Fruit fly (Drosophila melanogaster) whole organism, embryonic: ENCODE results near the gene CG18788.
A peak's percentile ranks its signal among the peaks of the same experiment; 100 is the strongest.

Experiments used
- Asciz ChIP-seq: fragments of 200-800 bp; sonication (Bioruptor generic); optimal IDR thresholded peaks from 2 replicates; lab custom pipeline; 2017; ENCODE audit warnings: missing biosample characterization, mild to moderate bottlenecking, missing genetic modification characterization, missing genetic modification reagents
- CG11456 ChIP-seq: fragments of 200-800 bp; sonication (Bioruptor generic); IDR thresholded peaks from 3 replicates; pipeline ENCODE4 v1.3.6; 2022; ENCODE audit warnings: missing biosample characterization, missing genetic modification characterization
- CG11695 ChIP-seq: fragments of 200-800 bp; sonication (Bioruptor generic); IDR thresholded peaks from 3 replicates; pipeline ENCODE4 v1.3.6; 2022; ENCODE audit warnings: missing biosample characterization, missing genetic modification characterization
- CG12219 ChIP-seq: fragments of 200-800 bp; sonication (Bioruptor generic); optimal IDR thresholded peaks from 3 replicates; lab custom pipeline; 2018; ENCODE audit warnings: missing biosample characterization, mild to moderate bottlenecking, missing genetic modification characterization
- CG17612 ChIP-seq: fragments of 200-800 bp; sonication (Bioruptor generic); IDR thresholded peaks from 2 replicates; pipeline ENCODE4 v1.3.6; 2022; ENCODE audit warnings: missing biosample characterization, missing genetic modification characterization
- CG2120 ChIP-seq: fragments of 200-800 bp; sonication (Bioruptor generic); optimal IDR thresholded peaks from 3 replicates; lab custom pipeline; 2016; ENCODE audit warnings: missing biosample characterization, missing genetic modification characterization
- CG2712 ChIP-seq: fragments of 200-800 bp; optimal IDR thresholded peaks from 3 replicates; lab custom pipeline; 2019; ENCODE audit warnings: missing biosample characterization, mild to moderate bottlenecking, missing genetic modification characterization, moderate library complexity
- CG31388 ChIP-seq: fragments of 200-800 bp; sonication (Bioruptor generic); optimal IDR thresholded peaks from 2 replicates; lab custom pipeline; 2016; ENCODE audit warnings: missing biosample characterization, missing genetic modification characterization
- CG32767 ChIP-seq: fragments of 200-800 bp; sonication (Bioruptor generic); IDR thresholded peaks from 2 replicates; pipeline ENCODE4 v1.3.6; 2022; ENCODE audit warnings: missing biosample characterization, missing genetic modification characterization
- CG4404 ChIP-seq: fragments of 200-800 bp; sonication (Bioruptor generic); IDR thresholded peaks from 2 replicates; pipeline ENCODE4 v1.3.6; 2022; ENCODE audit warnings: missing biosample characterization, missing genetic modification characterization
- CG7556 ChIP-seq: fragments of 200-800 bp; sonication (Bioruptor generic); optimal IDR thresholded peaks from 2 replicates; lab custom pipeline; 2017; ENCODE audit warnings: missing biosample characterization, mild to moderate bottlenecking, missing genetic modification characterization
- Ets65A ChIP-seq: fragments of 200-800 bp; sonication (Bioruptor generic); peaks from one replicate; lab custom pipeline; 2016; ENCODE audit warnings: missing biosample characterization, missing genetic modification characterization
- H2.0 ChIP-seq: fragments of 200-800 bp; sonication (Bioruptor generic); IDR thresholded peaks from 2 replicates; pipeline ENCODE4 v1.3.6; 2022; ENCODE audit warnings: missing biosample characterization, missing genetic modification characterization
- Jarid2 ChIP-seq: fragments of 200-800 bp; sonication (Bioruptor generic); optimal IDR thresholded peaks from 3 replicates; lab custom pipeline; 2017; ENCODE audit warnings: mild to moderate bottlenecking, missing biosample characterization, missing genetic modification reagents, missing genetic modification characterization
- Lhr ChIP-seq: fragments of 200-800 bp; sonication (Bioruptor generic); optimal IDR thresholded peaks from 3 replicates; lab custom pipeline; 2017; ENCODE audit warnings: mild to moderate bottlenecking, missing biosample characterization, missing genetic modification reagents, missing genetic modification characterization
- Mad ChIP-seq: fragments of 200-800 bp; sonication (Bioruptor generic); optimal IDR thresholded peaks from 2 replicates; lab custom pipeline; 2016; ENCODE audit warnings: missing biosample characterization, missing genetic modification characterization
- Med ChIP-seq: fragments of 200-800 bp; sonication (Bioruptor generic); peaks from one replicate; lab custom pipeline; 2016; ENCODE audit warnings: missing biosample characterization, missing genetic modification characterization, mild to moderate bottlenecking, inconsistent platforms, moderate library complexity
- NC2β ChIP-seq: fragments of 200-800 bp; sonication (Bioruptor generic); optimal IDR thresholded peaks from 2 replicates; lab custom pipeline; 2016; ENCODE audit warnings: missing biosample characterization, missing genetic modification characterization
- Optix ChIP-seq: fragments of 200-800 bp; sonication (Bioruptor generic); IDR thresholded peaks from 3 replicates; pipeline ENCODE4 v1.3.6; 2022; ENCODE audit warnings: missing biosample characterization, missing genetic modification characterization
- TFAM ChIP-seq: fragments of 200-800 bp; sonication (Bioruptor generic); optimal IDR thresholded peaks from 2 replicates; lab custom pipeline; 2017; ENCODE audit warnings: missing biosample characterization, missing genetic modification characterization, inconsistent platforms
- al ChIP-seq: fragments of 200-800 bp; sonication (Bioruptor generic); IDR thresholded peaks from 2 replicates; pipeline ENCODE4 v1.3.6; 2022; ENCODE audit warnings: missing biosample characterization, missing genetic modification characterization
- ara ChIP-seq: fragments of 200-800 bp; sonication (Bioruptor generic); IDR thresholded peaks from 2 replicates; pipeline ENCODE4 v1.3.6; 2022; ENCODE audit warnings: missing biosample characterization, missing genetic modification characterization
- bsh ChIP-seq, 2 experiments: fragments of 200-800 bp; sonication (Bioruptor generic); optimal IDR thresholded peaks; 2 replicates each; lab custom pipeline; 2017 to 2018; ENCODE audit warnings: mild to moderate bottlenecking in 2 of 2, missing biosample characterization in 2 of 2, missing genetic modification characterization in 2 of 2, moderate library complexity in 1 of 2
- caup ChIP-seq: fragments of 200-800 bp; sonication (Bioruptor generic); optimal IDR thresholded peaks from 3 replicates; lab custom pipeline; 2017; ENCODE audit warnings: missing biosample characterization, mild to moderate bottlenecking, missing genetic modification characterization, moderate library complexity; ENCODE audit not compliant: severe bottlenecking
- chinmo ChIP-seq: fragments of 200-800 bp; sonication (Bioruptor generic); IDR thresholded peaks from 4 replicates; pipeline ENCODE4 v1.3.6; 2022; ENCODE audit warnings: missing biosample characterization, missing genetic modification characterization; ENCODE audit not compliant: partially characterized antibody
- ci ChIP-seq: fragments of 200-800 bp; sonication (Bioruptor generic); IDR thresholded peaks from 3 replicates; pipeline ENCODE4 v1.3.6; 2022; ENCODE audit warnings: missing biosample characterization, missing genetic modification characterization
- da ChIP-seq: fragments of 200-800 bp; sonication (Bioruptor generic); optimal IDR thresholded peaks from 2 replicates; lab custom pipeline; 2016; ENCODE audit warnings: missing biosample characterization, missing genetic modification characterization
- dan ChIP-seq: fragments of 200-800 bp; sonication (Bioruptor generic); IDR thresholded peaks from 2 replicates; pipeline ENCODE4 v1.3.6; 2022; ENCODE audit warnings: missing biosample characterization, missing genetic modification characterization
- dysf ChIP-seq: fragments of 200-800 bp; sonication (Bioruptor generic); IDR thresholded peaks from 3 replicates; pipeline ENCODE4 v1.3.6; 2022; ENCODE audit warnings: missing biosample characterization, missing genetic modification characterization
- gfzf ChIP-seq: fragments of 200-800 bp; sonication (Bioruptor generic); optimal IDR thresholded peaks from 2 replicates; lab custom pipeline; 2016; ENCODE audit warnings: missing biosample characterization, mild to moderate bottlenecking, missing genetic modification characterization, moderate library complexity
- hb ChIP-seq: fragments of 200-800 bp; sonication (Bioruptor generic); IDR thresholded peaks from 3 replicates; pipeline ENCODE4 v1.3.6; 2022; ENCODE audit warnings: missing biosample characterization, missing genetic modification characterization; ENCODE audit not compliant: partially characterized antibody
- inv ChIP-seq: fragments of 200-800 bp; sonication (Bioruptor generic); IDR thresholded peaks from 2 replicates; pipeline ENCODE4 v1.3.6; 2022; ENCODE audit warnings: missing biosample characterization, missing genetic modification characterization; ENCODE audit not compliant: partially characterized antibody
- jing ChIP-seq: fragments of 200-800 bp; sonication (Bioruptor generic); optimal IDR thresholded peaks from 2 replicates; lab custom pipeline; 2018; ENCODE audit warnings: missing biosample characterization, mild to moderate bottlenecking, missing genetic modification characterization
- kni ChIP-seq: fragments of 200-800 bp; sonication (Bioruptor generic); optimal IDR thresholded peaks from 3 replicates; lab custom pipeline; 2017; ENCODE audit warnings: mild to moderate bottlenecking, missing biosample characterization, missing genetic modification reagents, missing genetic modification characterization
- nau ChIP-seq: fragments of 200-800 bp; sonication (Bioruptor generic); optimal IDR thresholded peaks from 3 replicates; lab custom pipeline; 2017; ENCODE audit warnings: missing biosample characterization, mild to moderate bottlenecking, missing genetic modification characterization, missing genetic modification reagents
- nerfin-2 ChIP-seq: fragments of 200-800 bp; sonication (Bioruptor generic); IDR thresholded peaks from 2 replicates; pipeline ENCODE4 v1.3.6; 2022; ENCODE audit warnings: missing biosample characterization, missing genetic modification characterization; ENCODE audit not compliant: partially characterized antibody
- repo ChIP-seq: fragments of 200-800 bp; sonication (Bioruptor generic); optimal IDR thresholded peaks from 2 replicates; lab custom pipeline; 2016; ENCODE audit warnings: missing biosample characterization, missing genetic modification characterization
- salm ChIP-seq: fragments of 200-800 bp; sonication (Bioruptor generic); optimal IDR thresholded peaks from 2 replicates; lab custom pipeline; 2018; ENCODE audit warnings: missing biosample characterization, mild to moderate bottlenecking, missing genetic modification characterization
- sc ChIP-seq, 3 experiments: fragments of >200 bp in 2 of 3; fragments of 200-800 bp in 1 of 3; sonication (Bioruptor generic) in 1 of 3; optimal IDR thresholded peaks; 2 replicates in 2 of 3; 3 replicates in 1 of 3; lab custom pipeline; 2017; ENCODE audit warnings: mild to moderate bottlenecking in 1 of 3, missing biosample characterization in 1 of 3, missing genetic modification characterization in 1 of 3, missing genetic modification reagents in 1 of 3
- sens ChIP-seq: fragments of 200-800 bp; sonication (Bioruptor generic); peaks from one replicate; lab custom pipeline; 2016; ENCODE audit warnings: missing biosample characterization, missing genetic modification characterization
- sna ChIP-seq: fragments of 200-800 bp; sonication (Bioruptor generic); IDR thresholded peaks from 2 replicates; pipeline ENCODE4 v1.3.6; 2022; ENCODE audit warnings: missing biosample characterization, missing genetic modification characterization; ENCODE audit not compliant: partially characterized antibody
- sob ChIP-seq: fragments of 200-800 bp; sonication (Bioruptor generic); IDR thresholded peaks from 2 replicates; pipeline ENCODE4 v1.3.6; 2022; ENCODE audit warnings: missing biosample characterization, missing genetic modification characterization
- sr ChIP-seq: fragments of 200-800 bp; sonication (Bioruptor generic); IDR thresholded peaks from 3 replicates; pipeline ENCODE4 v1.3.6; 2022; ENCODE audit warnings: missing biosample characterization, missing genetic modification characterization
- vnd ChIP-seq: fragments of 200-800 bp; sonication (Bioruptor generic); IDR thresholded peaks from 3 replicates; pipeline ENCODE4 v1.3.6; 2022; ENCODE audit warnings: missing biosample characterization, missing genetic modification characterization; ENCODE audit not compliant: partially characterized antibody

The CG18788 gene

dm6 chr2L:12026458-12027431 is 7.2 kb upstream of the CG18788 start (continued):
- TF ChIP-seq CG11695 (GFP tag; lab: Robert Waterston, UW): peak; percentile 43; the same call in 1 of the 3 replicates

dm6 chr2L:12027435-12027834 is 6.6 kb upstream of the CG18788 start, which contains the start of gene dmGlut:
TSS of gene dmGlut (plus strand) at chr2L:12027438.
- TF ChIP-seq ara (GFP tag; lab: Robert Waterston, UW) (0 out of 2 replicates have a peak, but pooled peaks have one; percentile 5), al (no peak), Jarid2 (GFP tag; lab: Kevin White, UChicago) (peak; percentile 23), caup (GFP tag; lab: Kevin White, UChicago) (no peak), Optix (GFP tag; lab: Robert Waterston, UW) (0 out of 3 replicates have a peak, but pooled peaks have one; percentile 19), Ets65A (GFP tag; lab: Kevin White, UChicago) (peak; percentile 64), CG4404 (GFP tag; lab: Robert Waterston, UW) (no peak), Med (GFP tag; lab: Kevin White, UChicago) (peak; percentile 42), CG17612 (GFP tag; lab: Robert Waterston, UW) (no peak)

- TF ChIP-seq chinmo (GFP tag; lab: Robert Waterston, UW): 0 out of 4 replicates have a peak, but pooled peaks have one; percentile 34
- no peak for TF ChIP-seq TFAM (GFP tag; lab: Kevin White, UChicago)
- no peak for TF ChIP-seq Lhr
- no peak for TF ChIP-seq repo (GFP tag; lab: Kevin White, UChicago)
- no peak for TF ChIP-seq sna (GFP tag; lab: Robert Waterston, UW)
- TF ChIP-seq H2.0 (GFP tag; lab: Robert Waterston, UW): no peak
- no peak for TF ChIP-seq CG31388 (GFP tag; lab: Kevin White, UChicago)
- no peak for TF ChIP-seq Asciz (GFP tag; lab: Kevin White, UChicago)
- peak; percentile 63 for TF ChIP-seq Med (GFP tag; lab: Kevin White, UChicago)
- no peak for TF ChIP-seq inv
- TF ChIP-seq sr: no peak
- TF ChIP-seq sc (optimal IDR thresholded peaks at IDR 0.05; lab: Kevin White, UChicago): no peak
- no peak for TF ChIP-seq sc (GFP tag; optimal IDR thresholded peaks at IDR 0.05; lab: Kevin White, UChicago)
- TF ChIP-seq dysf (GFP tag; lab: Robert Waterston, UW): no peak
- TF ChIP-seq Mad (GFP tag; lab: Kevin White, UChicago): no peak
- peak; percentile 51 for TF ChIP-seq kni
- no peak for TF ChIP-seq jing (GFP tag; lab: Kevin White, UChicago)
- no peak for TF ChIP-seq ci (GFP tag; lab: Robert Waterston, UW)
- TF ChIP-seq NC2β (GFP tag; lab: Kevin White, UChicago): no peak
- TF ChIP-seq bsh (GFP tag; optimal IDR thresholded peaks at IDR 0.05; lab: Kevin White, UChicago): no peak
- no peak for TF ChIP-seq salm
- no peak for TF ChIP-seq CG32767 (GFP tag; lab: Robert Waterston, UW)
- no peak for TF ChIP-seq CG2712 (tag; lab: Kevin White, UChicago)
- no peak for TF ChIP-seq dan (GFP tag; lab: Robert Waterston, UW)
- no peak for TF ChIP-seq sob
- TF ChIP-seq CG7556 (GFP tag; lab: Kevin White, UChicago): no peak
- TF ChIP-seq hb (GFP tag; lab: Robert Waterston, UW): no peak
- TF ChIP-seq vnd (GFP tag; lab: Robert Waterston, UW): no peak
- no peak for TF ChIP-seq gfzf (GFP tag; lab: Kevin White, UChicago)
- TF ChIP-seq Optix (GFP tag; lab: Robert Waterston, UW): no peak
- no peak for TF ChIP-seq da
- TF ChIP-seq CG11456 (GFP tag; lab: Robert Waterston, UW): 0 out of 3 replicates have a peak, but pooled peaks have one; percentile 21
- peak; percentile 24 for TF ChIP-seq sens (GFP tag; lab: Kevin White, UChicago)
- no peak for TF ChIP-seq CG12219
- no peak for TF ChIP-seq nau (GFP tag; lab: Kevin White, UChicago)
- TF ChIP-seq CG2120 (GFP tag; lab: Kevin White, UChicago): no peak
- no peak for TF ChIP-seq nerfin-2 (GFP tag; lab: Robert Waterston, UW)
Observed at dm6 chr2L:12028102-12028501, 5.9 kb upstream of the CG18788 start.
